Fruit fly (Drosophila melanogaster) Kc167 (cell line): ENCODE data around the gene CG5071.

Experiments
- Myc ChIP-seq: fragments of >200 bp; optimal IDR thresholded peaks from 2 replicates; lab custom pipeline; 2017; ENCODE audit warnings: missing external identifiers
- Sin3A ChIP-seq: fragments of >200 bp; optimal IDR thresholded peaks from 2 replicates; lab custom pipeline; 2018; ENCODE audit warnings: missing external identifiers
- h ChIP-seq: fragments of >200 bp; optimal IDR thresholded peaks from 3 replicates; lab custom pipeline; 2018; ENCODE audit warnings: missing external identifiers
- insv ChIP-seq: fragments of >200 bp; optimal IDR thresholded peaks from 3 replicates; lab custom pipeline; 2018; ENCODE audit warnings: missing external identifiers
- psq ChIP-seq: fragments of >200 bp; optimal IDR thresholded peaks from 2 replicates; lab custom pipeline; 2017; ENCODE audit warnings: missing external identifiers
- ttk ChIP-seq: sonication (Bioruptor generic); optimal IDR thresholded peaks from 2 replicates; lab custom pipeline; 2017; ENCODE audit warnings: missing external identifiers

- no peak for TF ChIP-seq ttk (lab: Kevin White, UChicago)
- no peak for TF ChIP-seq insv (lab: Kevin White, UChicago)
- TF ChIP-seq psq (lab: Kevin White, UChicago) = no peak
- no peak for TF ChIP-seq h (lab: Kevin White, UChicago)
- TF ChIP-seq Myc (lab: Kevin White, UChicago) = no peak
- no peak for TF ChIP-seq Sin3A (lab: Kevin White, UChicago)
Observed at dm6 chr3R:25590850-25591410, 27.3 kb upstream of the CG5071 start.
